Worm (Caenorhabditis elegans) whole organism, L4/young adult: Measurements from ENCODE around the gene F31E8.5.

Experiments used
- dao-5 ChIP-seq: sonication (generic microtip); optimal IDR thresholded peaks from 2 replicates; lab custom pipeline; 2016; ENCODE audit warnings: missing genotype, missing genetic modification characterization, moderate library complexity, missing compliant biosample characterization
- him-1 ChIP-seq: sonication (generic microtip); optimal IDR thresholded peaks from 2 replicates; lab custom pipeline; 2016; ENCODE audit warnings: missing genotype, missing genetic modification reagents, missing genetic modification characterization, missing compliant biosample characterization

DNA sequence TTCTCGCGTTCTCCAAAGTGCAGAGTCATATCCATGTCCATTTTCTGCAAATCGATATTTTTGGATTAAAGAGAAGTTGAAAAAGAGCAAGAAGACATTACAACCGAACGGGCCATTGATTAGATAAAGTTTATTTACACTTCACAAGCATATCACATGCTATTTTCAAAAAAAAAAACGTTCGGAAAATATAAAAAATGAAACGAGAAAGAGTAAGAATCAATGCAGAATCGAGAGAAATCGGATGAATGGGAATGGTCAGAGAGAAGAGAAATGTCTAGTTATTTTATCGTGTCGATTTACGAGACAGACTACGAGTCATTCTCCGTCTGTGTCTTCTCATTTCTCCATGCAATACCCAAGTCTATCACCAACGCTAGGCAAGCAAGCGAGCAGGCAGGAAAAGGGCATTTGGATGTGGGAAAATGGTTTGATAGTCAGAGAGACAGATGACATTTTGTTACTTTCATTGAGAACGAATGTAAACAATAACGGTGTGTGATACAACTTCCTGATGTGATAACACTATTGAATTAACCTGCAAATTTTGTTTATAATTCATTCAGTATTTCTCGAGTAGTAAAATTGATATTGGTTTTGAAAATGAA is 6.9 kb downstream of the F31E8.5 start, which contains the start of gene F31E8.4:
- TF ChIP-seq dao-5 (tag; lab: Kevin White, UChicago): no peak
- no peak for TF ChIP-seq him-1 (tag; lab: Kevin White, UChicago)
